Worm (Caenorhabditis elegans) whole organism, L2 larva: ENCODE data around the gene srx-58.

Source experiments
- F13H6.1 ChIP-seq: sonication (generic microtip); optimal IDR thresholded peaks from 2 replicates; lab custom pipeline; 2016; ENCODE audit warnings: missing genetic modification characterization, missing compliant biosample characterization
- R02D3.7 ChIP-seq: fragments of 150-350 bp; optimal IDR thresholded peaks from 2 replicates; lab custom pipeline; 2014; ENCODE audit warnings: missing biosample characterization, missing genetic modification characterization
- Y55F3AM.14 ChIP-seq: fragments of 200-800 bp; sonication (Bioruptor generic); optimal IDR thresholded peaks from 2 replicates; lab custom pipeline; 2018; ENCODE audit warnings: mild to moderate bottlenecking, missing genetic modification characterization, missing compliant biosample characterization
- alr-1 ChIP-seq: fragments of 150-350 bp; optimal IDR thresholded peaks from 2 replicates; lab custom pipeline; 2014; ENCODE audit warnings: missing biosample characterization, missing genetic modification characterization
- aly-2 ChIP-seq: fragments of 150-350 bp; optimal IDR thresholded peaks from 2 replicates; lab custom pipeline; 2014; ENCODE audit warnings: missing biosample characterization, missing genetic modification characterization
- ama-1 ChIP-seq: fragments of 150-350 bp; optimal IDR thresholded peaks from 2 replicates; lab custom pipeline; 2018; ENCODE audit warnings: inconsistent platforms
- ceh-16 ChIP-seq: fragments of 150-350 bp; optimal IDR thresholded peaks from 2 replicates; lab custom pipeline; 2014; ENCODE audit warnings: missing biosample characterization, missing genetic modification characterization
- ceh-82 ChIP-seq: fragments of 150-350 bp; optimal IDR thresholded peaks from 2 replicates; lab custom pipeline; 2014; ENCODE audit warnings: missing biosample characterization, missing genetic modification characterization
- crh-2 ChIP-seq: sonication (generic microtip); optimal IDR thresholded peaks from 2 replicates; lab custom pipeline; 2017; ENCODE audit warnings: missing biosample characterization, missing genetic modification characterization
- dmd-4 ChIP-seq: sonication (generic microtip); optimal IDR thresholded peaks from 2 replicates; lab custom pipeline; 2017; ENCODE audit warnings: missing biosample characterization, missing genetic modification characterization
- elt-1 ChIP-seq: fragments of 150-350 bp; optimal IDR thresholded peaks from 2 replicates; lab custom pipeline; 2014; ENCODE audit warnings: missing biosample characterization, missing genetic modification characterization
- fos-1 ChIP-seq: fragments of 150-350 bp; optimal IDR thresholded peaks from 2 replicates; lab custom pipeline; 2014; ENCODE audit warnings: missing biosample characterization, missing genetic modification characterization
- lin-11 ChIP-seq: fragments of 150-350 bp; sonication (generic microtip); optimal IDR thresholded peaks from 2 replicates; lab custom pipeline; 2014; ENCODE audit warnings: missing biosample characterization, missing genetic modification characterization, inconsistent platforms, mixed read lengths
- lin-13 ChIP-seq: fragments of 150-350 bp; optimal IDR thresholded peaks from 2 replicates; lab custom pipeline; 2014; ENCODE audit warnings: missing biosample characterization, missing genetic modification reagents, missing genetic modification characterization
- lin-39 ChIP-seq: fragments of 150-350 bp; optimal IDR thresholded peaks from 2 replicates; lab custom pipeline; 2014; ENCODE audit warnings: missing biosample characterization, missing genetic modification reagents, missing genetic modification characterization
- lsy-2 ChIP-seq, 2 experiments: fragments of 150-350 bp in 1 of 2; sonication (generic microtip) in 1 of 2; optimal IDR thresholded peaks; 2 replicates each; lab custom pipeline; 2014 to 2017; ENCODE audit warnings: missing biosample characterization in 2 of 2, missing genetic modification characterization in 2 of 2
- mab-5 ChIP-seq: fragments of 150-350 bp; optimal IDR thresholded peaks from 2 replicates; lab custom pipeline; 2014; ENCODE audit warnings: missing biosample characterization, missing genetic modification characterization
- mbf-1 ChIP-seq: sonication (generic microtip); optimal IDR thresholded peaks from 2 replicates; lab custom pipeline; 2017; ENCODE audit warnings: missing biosample characterization, missing genetic modification characterization
- mdl-1 ChIP-seq, 2 experiments: fragments of 150-350 bp in 1 of 2; sonication (generic microtip) in 1 of 2; optimal IDR thresholded peaks; 2 replicates each; lab custom pipeline; 2017; ENCODE audit warnings: missing biosample characterization in 2 of 2, missing genetic modification characterization in 2 of 2
- nhr-10 ChIP-seq: sonication (generic microtip); optimal IDR thresholded peaks from 2 replicates; lab custom pipeline; 2017; ENCODE audit warnings: missing biosample characterization, missing genetic modification characterization
- nhr-12 ChIP-seq: fragments of 150-350 bp; optimal IDR thresholded peaks from 2 replicates; lab custom pipeline; 2014; ENCODE audit warnings: missing biosample characterization, missing genetic modification characterization
- nhr-129 ChIP-seq: fragments of 150-350 bp; optimal IDR thresholded peaks from 2 replicates; lab custom pipeline; 2014; ENCODE audit warnings: missing biosample characterization, missing genetic modification characterization
- nhr-21 ChIP-seq: fragments of 150-350 bp; optimal IDR thresholded peaks from 2 replicates; lab custom pipeline; 2014; ENCODE audit warnings: missing biosample characterization, missing genetic modification characterization
- nhr-23 ChIP-seq: fragments of 150-350 bp; optimal IDR thresholded peaks from 2 replicates; lab custom pipeline; 2014; ENCODE audit warnings: missing biosample characterization, missing genetic modification reagents, missing genetic modification characterization
- nhr-6 ChIP-seq: fragments of 150-350 bp; optimal IDR thresholded peaks from 2 replicates; lab custom pipeline; 2014; ENCODE audit warnings: missing biosample characterization, missing genetic modification characterization
- nhr-77 ChIP-seq: fragments of 150-350 bp; optimal IDR thresholded peaks from 2 replicates; lab custom pipeline; 2014; ENCODE audit warnings: missing biosample characterization, missing genetic modification characterization
- peb-1 ChIP-seq: fragments of 150-350 bp; optimal IDR thresholded peaks from 2 replicates; lab custom pipeline; 2014; ENCODE audit warnings: missing biosample characterization, missing genetic modification characterization
- sem-4 ChIP-seq: fragments of 150-350 bp; optimal IDR thresholded peaks from 2 replicates; lab custom pipeline; 2014; ENCODE audit warnings: missing biosample characterization, missing genetic modification reagents, missing genetic modification characterization
- skn-1 ChIP-seq: sonication (generic microtip); optimal IDR thresholded peaks from 2 replicates; lab custom pipeline; 2017; ENCODE audit warnings: missing biosample characterization, missing genetic modification characterization
- sma-3 ChIP-seq: sonication (generic microtip); optimal IDR thresholded peaks from 2 replicates; lab custom pipeline; 2016; ENCODE audit warnings: missing genetic modification reagents, missing genetic modification characterization, missing compliant biosample characterization
- sma-9 ChIP-seq, 2 experiments: fragments of 150-350 bp in 1 of 2; sonication (generic microtip) in 1 of 2; optimal IDR thresholded peaks; 2 replicates each; lab custom pipeline; 2014 to 2016; ENCODE audit warnings: missing genetic modification characterization in 2 of 2, mild to moderate bottlenecking in 1 of 2, missing biosample characterization in 1 of 2, missing compliant biosample characterization in 1 of 2, missing genetic modification reagents in 1 of 2, moderate library complexity in 1 of 2
- snpc-4 ChIP-seq: fragments of 150-350 bp; optimal IDR thresholded peaks from 2 replicates; lab custom pipeline; 2014; ENCODE audit warnings: missing biosample characterization, missing genetic modification characterization
- unc-39 ChIP-seq: fragments of 150-350 bp; optimal IDR thresholded peaks from 2 replicates; lab custom pipeline; 2014; ENCODE audit warnings: missing biosample characterization, missing genetic modification characterization
- unc-55 ChIP-seq: fragments of 150-350 bp; sonication (generic microtip); optimal IDR thresholded peaks from 3 replicates; lab custom pipeline; 2014; ENCODE audit warnings: missing biosample characterization, missing genetic modification reagents, missing genetic modification characterization
- unc-62 ChIP-seq: fragments of 150-350 bp; optimal IDR thresholded peaks from 2 replicates; lab custom pipeline; 2014; ENCODE audit warnings: missing biosample characterization, missing genetic modification reagents, missing genetic modification characterization
- ztf-1 ChIP-seq: fragments of 200-800 bp; sonication (Bioruptor generic); conservative IDR thresholded peaks from 2 replicates; pipeline ENCODE4 v1.3.6; 2022; ENCODE audit warnings: missing genetic modification characterization, missing compliant biosample characterization
- ztf-11 ChIP-seq: sonication (generic microtip); optimal IDR thresholded peaks from 2 replicates; lab custom pipeline; 2017; ENCODE audit warnings: missing biosample characterization, missing genetic modification characterization

Gene srx-58

ce11 chrV:15327745-15328447 lies 24.6 kb upstream of the srx-58 start, which contains the start of gene ZK1037.6:
TSS of gene ZK1037.6 (minus strand) at chrV:15327795.
- TF ChIP-seq fos-1 (tag; lab: Kevin White, UChicago): peak; percentile 72
- no peak for TF ChIP-seq snpc-4 (tag; lab: Kevin White, UChicago)

DNA sequence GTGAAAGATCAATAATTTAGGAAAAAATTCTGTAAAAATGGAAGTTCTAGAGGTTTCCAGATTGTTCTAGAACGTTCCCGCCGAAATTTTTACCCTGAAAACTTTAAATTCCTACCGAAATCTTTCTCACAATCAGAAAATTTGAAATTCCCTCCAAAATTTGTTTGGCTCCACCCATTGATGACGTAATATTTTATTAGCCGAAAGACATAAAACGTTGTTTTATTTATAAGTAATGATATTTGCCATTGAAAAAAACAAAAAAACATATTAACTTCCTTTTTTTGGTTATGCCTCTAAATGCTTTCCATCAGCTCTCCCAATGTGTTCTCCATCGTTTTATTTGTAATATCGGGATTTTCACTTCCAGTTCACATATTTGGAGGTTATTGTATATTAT lies 22.2 kb upstream of the srx-58 start, which contains the start of gene srh-295:
Gene srh-295 (plus strand): TSS at position 301 of the 400 bp plus-strand sequence.
- no peak for TF ChIP-seq sem-4
- TF ChIP-seq ceh-82: no peak
- TF ChIP-seq dmd-4: no peak
- no peak for TF ChIP-seq ama-1 (lab: Kevin White, UChicago)
- TF ChIP-seq Y55F3AM.14: no peak
- no peak for TF ChIP-seq lin-13 (GFP tag; lab: Kevin White, UChicago)
- no peak for TF ChIP-seq aly-2 (tag; lab: Kevin White, UChicago)
- no peak for TF ChIP-seq mdl-1 (tag; optimal IDR thresholded peaks at IDR 0.05; lab: Kevin White, UChicago)
- TF ChIP-seq F13H6.1 (tag; lab: Kevin White, UChicago): no peak
- TF ChIP-seq sma-3 (GFP tag; lab: Kevin White, UChicago): no peak
- no peak for TF ChIP-seq R02D3.7 (tag; lab: Kevin White, UChicago)
- no peak for TF ChIP-seq nhr-23 (tag; lab: Kevin White, UChicago)
- no peak for TF ChIP-seq unc-39 (tag; lab: Kevin White, UChicago)
- TF ChIP-seq alr-1 (tag; lab: Kevin White, UChicago): no peak

- TF ChIP-seq nhr-12 (tag; lab: Kevin White, UChicago): no peak
- TF ChIP-seq nhr-129 (tag; lab: Kevin White, UChicago): no peak
- TF ChIP-seq Y55F3AM.14: no peak
- no peak for TF ChIP-seq ama-1 (lab: Kevin White, UChicago)
- TF ChIP-seq ztf-1 (GFP tag; lab: Robert Waterston, UW): no peak
- TF ChIP-seq ceh-16 (tag; lab: Kevin White, UChicago): no peak
- TF ChIP-seq skn-1 (tag; lab: Kevin White, UChicago): no peak
- no peak for TF ChIP-seq sma-9 (GFP tag; optimal IDR thresholded peaks at IDR 0.05; lab: Kevin White, UChicago)
- no peak for TF ChIP-seq sma-9 (tag; optimal IDR thresholded peaks at IDR 0.05; lab: Kevin White, UChicago)
- TF ChIP-seq crh-2: no peak
- no peak for TF ChIP-seq ztf-11 (tag; lab: Kevin White, UChicago)
- TF ChIP-seq lin-13 (GFP tag; lab: Kevin White, UChicago): no peak
- TF ChIP-seq nhr-6: no peak
- TF ChIP-seq snpc-4 (tag; lab: Kevin White, UChicago): no peak
- TF ChIP-seq aly-2 (tag; lab: Kevin White, UChicago): no peak
- no peak for TF ChIP-seq nhr-77 (tag; lab: Kevin White, UChicago)
- no peak for TF ChIP-seq mab-5 (tag; lab: Kevin White, UChicago)
- no peak for TF ChIP-seq fos-1 (tag; lab: Kevin White, UChicago)
- TF ChIP-seq, all 48 proteins: peak for 0
Observed at ce11 chrV:15332851-15333250, 19.6 kb upstream of the srx-58 start, which contains the start of gene srw-113. TSS of gene srw-113 (plus strand) at chrV:15333151.

DNA sequence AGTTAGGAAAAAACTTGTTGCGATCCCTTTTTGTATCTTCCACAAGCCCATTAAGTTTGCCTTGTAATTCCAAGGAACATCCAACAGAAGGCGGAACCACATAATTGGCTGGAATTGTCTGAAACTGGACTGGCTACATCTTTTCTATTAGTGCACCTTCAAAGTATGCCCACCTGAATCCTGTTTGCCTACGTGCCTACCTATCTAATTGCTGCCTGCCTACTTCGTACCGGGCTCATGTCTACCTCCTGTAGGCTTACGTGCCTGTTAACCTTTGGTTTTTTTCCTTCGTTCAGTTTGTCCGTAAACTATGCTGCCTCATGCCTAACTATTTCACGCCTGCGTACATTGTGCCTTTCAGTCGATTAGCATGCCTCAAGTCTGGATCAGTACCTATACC lies 15.1 kb upstream of the srx-58 start, which contains the start of gene wrt-7:
Gene wrt-7 (minus strand): TSS at position 101 of the 400 bp plus-strand sequence.
- TF ChIP-seq nhr-23 (tag; lab: Kevin White, UChicago) (no peak), lin-39 (tag; lab: Kevin White, UChicago) (no peak), mdl-1 (tag; optimal IDR thresholded peaks at IDR 0.05; lab: Kevin White, UChicago) (no peak), lin-11 (no peak), elt-1 (tag; lab: Kevin White, UChicago) (no peak), lsy-2 (tag; optimal IDR thresholded peaks at IDR 0.05; lab: Kevin White, UChicago) (no peak), nhr-6 (no peak), lin-13 (GFP tag; lab: Kevin White, UChicago) (no peak), unc-62 (GFP tag; lab: Kevin White, UChicago) (no peak), unc-55 (GFP tag; lab: Kevin White, UChicago) (no peak), aly-2 (tag; lab: Kevin White, UChicago) (no peak), peb-1 (tag; lab: Kevin White, UChicago) (no peak), skn-1 (tag; lab: Kevin White, UChicago) (no peak), nhr-129 (tag; lab: Kevin White, UChicago) (no peak), sma-9 (GFP tag; optimal IDR thresholded peaks at IDR 0.05; lab: Kevin White, UChicago) (no peak), sma-9 (tag; optimal IDR thresholded peaks at IDR 0.05; lab: Kevin White, UChicago) (no peak), unc-39 (tag; lab: Kevin White, UChicago) (no peak), mbf-1 (tag; lab: Kevin White, UChicago) (no peak), nhr-21 (tag; lab: Kevin White, UChicago) (no peak), nhr-10 (tag; lab: Kevin White, UChicago) (no peak)
